Worm (Caenorhabditis elegans) whole organism, midembryonic: ENCODE data around the gene C38C3.6.

Experiments used
- T22C8.4 ChIP-seq: fragments of 200-800 bp; sonication (Bioruptor generic); IDR thresholded peaks from 2 replicates; pipeline ENCODE4 v1.3.6; 2022; ENCODE audit warnings: missing genetic modification characterization, missing compliant biosample characterization
- cog-1 ChIP-seq: sonication (generic microtip); optimal IDR thresholded peaks from 2 replicates; lab custom pipeline; 2016; ENCODE audit warnings: missing genetic modification characterization, missing compliant biosample characterization
- flt-1 ChIP-seq: fragments of 200-800 bp; sonication (Bioruptor generic); IDR thresholded peaks from 2 replicates; pipeline ENCODE4 v1.3.6; 2022; ENCODE audit warnings: missing genetic modification characterization, missing compliant biosample characterization
- klf-2 ChIP-seq: fragments of 200-800 bp; sonication (Bioruptor generic); conservative IDR thresholded peaks from 2 replicates; pipeline ENCODE4 v1.3.6; 2022; ENCODE audit warnings: missing genetic modification reagents, missing genetic modification characterization, missing compliant biosample characterization
- med-1 ChIP-seq: sonication (generic microtip); optimal IDR thresholded peaks from 2 replicates; lab custom pipeline; 2017; ENCODE audit warnings: missing genetic modification characterization, mild to moderate bottlenecking, missing compliant biosample characterization, antibody characterized with exemption, missing genetic modification reagents; ENCODE audit not compliant: insufficient read depth
- ref-1 ChIP-seq: fragments of 200-800 bp; sonication (Bioruptor generic); conservative IDR thresholded peaks from 2 replicates; pipeline ENCODE4 v1.3.6; 2022; ENCODE audit warnings: missing genetic modification reagents, missing genetic modification characterization, missing compliant biosample characterization
- tab-1 ChIP-seq: fragments of 200-800 bp; sonication (Bioruptor generic); IDR thresholded peaks from 2 replicates; pipeline ENCODE4 v1.3.6; 2022; ENCODE audit warnings: missing genetic modification characterization, missing compliant biosample characterization
- ztf-23 ChIP-seq: fragments of 200-800 bp; sonication (Bioruptor generic); IDR thresholded peaks from 2 replicates; pipeline ENCODE4 v1.3.6; 2022; ENCODE audit warnings: missing genetic modification reagents, missing genetic modification characterization, missing compliant biosample characterization
- ztf-29 ChIP-seq: fragments of 200-800 bp; sonication (Bioruptor generic); IDR thresholded peaks from 2 replicates; pipeline ENCODE4 v1.3.6; 2022; ENCODE audit warnings: missing genetic modification reagents, missing genetic modification characterization, missing compliant biosample characterization

The C38C3.6 gene

ce11 chrV:1491510-1491909, at the start of gene C38C3.6:
C38C3.6 (minus strand) TSS chrV:1491610.
- no peak for TF ChIP-seq cog-1 (tag; lab: Kevin White, UChicago)
- no peak for TF ChIP-seq flt-1 (GFP tag; lab: Robert Waterston, UW)
- TF ChIP-seq T22C8.4 (GFP tag; lab: Robert Waterston, UW), result no peak
- no peak for TF ChIP-seq med-1 (GFP tag; lab: Kevin White, UChicago)
- TF ChIP-seq tab-1 (GFP tag; lab: Robert Waterston, UW), result no peak
- TF ChIP-seq klf-2 (GFP tag; lab: Robert Waterston, UW), result no peak
- no peak for TF ChIP-seq ztf-29

ce11 chrV:1540249-1540648, 48.8 kb upstream of the C38C3.6 start:
- TF ChIP-seq med-1 (GFP tag; lab: Kevin White, UChicago), result no peak
- TF ChIP-seq flt-1 (GFP tag; lab: Robert Waterston, UW), result no peak
- TF ChIP-seq cog-1 (tag; lab: Kevin White, UChicago), result no peak

- TF ChIP-seq klf-2 (GFP tag; lab: Robert Waterston, UW) (no peak), T22C8.4 (GFP tag; lab: Robert Waterston, UW) (no peak), med-1 (GFP tag; lab: Kevin White, UChicago) (no peak), flt-1 (GFP tag; lab: Robert Waterston, UW) (no peak), ref-1 (no peak), tab-1 (GFP tag; lab: Robert Waterston, UW) (no peak), ztf-23 (GFP tag; lab: Robert Waterston, UW) (no peak), ztf-29 (no peak), cog-1 (tag; lab: Kevin White, UChicago) (no peak)
Measured at ce11 chrV:1538842-1539241, 47.4 kb upstream of the C38C3.6 start.

ce11 chrV:1536979-1537378, 45.6 kb upstream of the C38C3.6 start, which contains the start of gene K02H11.9:
K02H11.9 (minus strand) TSS chrV:1537079.
- TF ChIP-seq med-1 (GFP tag; lab: Kevin White, UChicago) (no peak), ref-1 (no peak), flt-1 (GFP tag; lab: Robert Waterston, UW) (no peak), tab-1 (GFP tag; lab: Robert Waterston, UW) (no peak), ztf-23 (GFP tag; lab: Robert Waterston, UW) (no peak), T22C8.4 (GFP tag; lab: Robert Waterston, UW) (no peak), ztf-29 (no peak), cog-1 (tag; lab: Kevin White, UChicago) (no peak), klf-2 (GFP tag; lab: Robert Waterston, UW) (no peak)

DNA sequence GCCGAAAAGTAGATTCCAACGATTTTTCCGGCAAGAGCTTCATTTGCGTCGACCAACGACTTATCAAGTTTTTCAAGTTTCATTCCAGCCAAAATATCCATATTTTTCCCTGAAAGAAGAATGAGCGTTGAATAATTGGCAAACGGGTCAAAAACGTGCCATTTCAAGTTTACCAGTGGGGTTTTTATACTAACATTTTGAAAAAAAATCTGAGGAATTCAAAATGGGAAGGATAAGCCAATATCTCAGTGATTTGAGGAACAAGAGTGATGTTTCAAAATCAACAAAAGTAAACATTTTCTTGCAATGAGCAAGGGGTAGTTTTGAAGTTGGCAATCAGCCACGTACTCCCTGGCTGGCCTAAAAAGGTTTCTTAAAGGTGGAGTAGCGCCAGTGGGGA, 42.9 kb upstream of the C38C3.6 start, which contains the start of gene trx-5:
Gene trx-5 (minus strand): TSS at position 101 of the 400 bp plus-strand sequence.
- no peak for TF ChIP-seq tab-1 (GFP tag; lab: Robert Waterston, UW)
- TF ChIP-seq ztf-29, result no peak
- no peak for TF ChIP-seq ztf-23 (GFP tag; lab: Robert Waterston, UW)
- no peak for TF ChIP-seq T22C8.4 (GFP tag; lab: Robert Waterston, UW)
- no peak for TF ChIP-seq med-1 (GFP tag; lab: Kevin White, UChicago)
- TF ChIP-seq ref-1, result no peak
- no peak for TF ChIP-seq flt-1 (GFP tag; lab: Robert Waterston, UW)
- no peak for TF ChIP-seq cog-1 (tag; lab: Kevin White, UChicago)
- TF ChIP-seq klf-2 (GFP tag; lab: Robert Waterston, UW), result no peak

DNA sequence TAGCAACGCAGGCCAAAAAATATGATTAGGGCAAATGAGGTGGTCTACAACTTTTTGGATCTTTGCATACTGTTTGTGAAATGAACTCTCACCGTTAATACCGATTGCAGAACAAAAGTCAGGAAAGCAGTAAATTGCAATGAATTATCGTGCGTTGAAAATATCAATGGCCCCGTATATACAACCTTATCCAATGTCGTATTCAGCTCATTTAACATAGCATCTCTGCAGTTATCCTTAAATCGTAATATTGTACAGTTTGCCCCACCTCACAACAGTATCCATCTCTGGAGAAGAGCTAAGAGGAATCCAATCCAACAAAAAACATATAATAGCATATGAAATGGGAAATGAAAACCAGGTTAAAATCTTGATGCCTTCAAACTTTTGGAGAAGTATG, 41.0 kb upstream of the C38C3.6 start:
- TF ChIP-seq ref-1 (no peak), flt-1 (GFP tag; lab: Robert Waterston, UW) (no peak), T22C8.4 (GFP tag; lab: Robert Waterston, UW) (no peak), ztf-23 (GFP tag; lab: Robert Waterston, UW) (no peak), med-1 (GFP tag; lab: Kevin White, UChicago) (no peak), tab-1 (GFP tag; lab: Robert Waterston, UW) (no peak), klf-2 (GFP tag; lab: Robert Waterston, UW) (no peak), ztf-29 (no peak), cog-1 (tag; lab: Kevin White, UChicago) (no peak)

DNA sequence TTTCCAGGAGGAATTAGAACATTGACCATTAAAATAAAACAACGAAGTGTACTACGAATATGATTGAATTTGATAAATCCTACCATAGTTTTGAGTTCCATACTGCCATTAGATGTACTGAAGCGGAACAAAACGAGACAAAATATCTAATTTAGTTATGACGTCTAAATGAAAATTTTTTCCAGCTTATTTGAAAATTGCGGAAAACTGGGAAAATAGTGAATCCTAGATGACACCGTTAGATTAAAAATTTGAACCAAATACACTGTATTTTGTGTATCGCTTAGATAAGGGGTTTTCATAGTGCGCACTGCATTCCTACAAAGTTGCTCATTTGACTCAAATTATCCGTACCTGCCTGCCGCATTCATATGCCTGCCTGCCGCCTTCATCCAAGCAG, 39.7 kb upstream of the C38C3.6 start, which contains the start of gene K02H11.4:
Gene K02H11.4 (minus strand): TSS at position 101 of the 400 bp plus-strand sequence.
- no peak for TF ChIP-seq cog-1 (tag; lab: Kevin White, UChicago)
- no peak for TF ChIP-seq klf-2 (GFP tag; lab: Robert Waterston, UW)
- TF ChIP-seq flt-1 (GFP tag; lab: Robert Waterston, UW), result no peak
- no peak for TF ChIP-seq med-1 (GFP tag; lab: Kevin White, UChicago)
- TF ChIP-seq ref-1, result no peak
- no peak for TF ChIP-seq tab-1 (GFP tag; lab: Robert Waterston, UW)
- TF ChIP-seq T22C8.4 (GFP tag; lab: Robert Waterston, UW), result no peak
- TF ChIP-seq ztf-29, result no peak
- TF ChIP-seq ztf-23 (GFP tag; lab: Robert Waterston, UW), result no peak

DNA sequence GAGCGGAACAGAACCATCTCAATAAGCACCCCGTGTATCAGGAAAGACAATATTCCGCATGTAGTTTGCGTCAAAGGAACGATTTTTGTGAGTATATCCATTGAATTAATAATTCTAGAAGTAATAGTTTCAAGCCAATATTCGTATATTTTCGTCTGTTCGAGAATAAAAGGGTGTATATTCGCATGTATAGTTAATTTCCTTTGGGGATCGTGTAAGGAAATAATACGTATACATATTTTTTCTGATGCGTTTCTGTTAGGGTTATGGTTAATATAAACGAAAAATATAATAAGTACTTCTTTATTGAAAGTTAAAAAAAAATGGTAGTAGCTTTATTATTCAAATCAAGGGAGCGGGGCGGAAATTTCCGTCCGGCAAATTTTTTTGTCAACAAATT, 36.6 kb upstream of the C38C3.6 start, which contains the start of gene str-236:
Gene str-236 (minus strand): TSS at position 101 of the 400 bp plus-strand sequence.
- TF ChIP-seq klf-2 (GFP tag; lab: Robert Waterston, UW) (no peak), ztf-29 (no peak), cog-1 (tag; lab: Kevin White, UChicago) (no peak)

DNA sequence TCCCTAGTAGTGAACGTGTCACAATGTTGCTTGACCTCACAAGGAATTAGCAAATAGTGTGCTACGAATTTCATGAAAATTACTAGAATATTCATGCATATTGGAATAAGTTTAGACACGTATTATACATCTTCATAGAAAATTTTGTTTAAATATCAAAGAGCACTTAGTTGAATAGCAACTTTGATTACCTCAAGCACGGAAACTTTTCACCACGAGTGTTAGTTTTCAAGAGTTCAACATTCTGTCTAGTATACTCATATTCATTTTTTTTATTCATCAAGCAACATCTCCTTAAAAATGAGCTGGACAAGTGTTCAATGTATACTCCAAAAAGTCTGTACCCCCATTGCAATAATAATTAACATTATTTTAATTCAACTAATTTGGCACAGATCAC, 31.1 kb upstream of the C38C3.6 start, which contains the start of gene str-243:
Gene str-243 (plus strand): TSS at position 301 of the 400 bp plus-strand sequence.
- no peak for TF ChIP-seq tab-1 (GFP tag; lab: Robert Waterston, UW)
- TF ChIP-seq flt-1 (GFP tag; lab: Robert Waterston, UW), result no peak
- TF ChIP-seq ztf-23 (GFP tag; lab: Robert Waterston, UW), result no peak
- no peak for TF ChIP-seq ztf-29
- no peak for TF ChIP-seq T22C8.4 (GFP tag; lab: Robert Waterston, UW)
- no peak for TF ChIP-seq med-1 (GFP tag; lab: Kevin White, UChicago)
- no peak for TF ChIP-seq ref-1
- TF ChIP-seq klf-2 (GFP tag; lab: Robert Waterston, UW), result no peak
- no peak for TF ChIP-seq cog-1 (tag; lab: Kevin White, UChicago)
